Worm (Caenorhabditis elegans): ENCODE measurements around the gene daf-10.

Gene daf-10

DNA sequence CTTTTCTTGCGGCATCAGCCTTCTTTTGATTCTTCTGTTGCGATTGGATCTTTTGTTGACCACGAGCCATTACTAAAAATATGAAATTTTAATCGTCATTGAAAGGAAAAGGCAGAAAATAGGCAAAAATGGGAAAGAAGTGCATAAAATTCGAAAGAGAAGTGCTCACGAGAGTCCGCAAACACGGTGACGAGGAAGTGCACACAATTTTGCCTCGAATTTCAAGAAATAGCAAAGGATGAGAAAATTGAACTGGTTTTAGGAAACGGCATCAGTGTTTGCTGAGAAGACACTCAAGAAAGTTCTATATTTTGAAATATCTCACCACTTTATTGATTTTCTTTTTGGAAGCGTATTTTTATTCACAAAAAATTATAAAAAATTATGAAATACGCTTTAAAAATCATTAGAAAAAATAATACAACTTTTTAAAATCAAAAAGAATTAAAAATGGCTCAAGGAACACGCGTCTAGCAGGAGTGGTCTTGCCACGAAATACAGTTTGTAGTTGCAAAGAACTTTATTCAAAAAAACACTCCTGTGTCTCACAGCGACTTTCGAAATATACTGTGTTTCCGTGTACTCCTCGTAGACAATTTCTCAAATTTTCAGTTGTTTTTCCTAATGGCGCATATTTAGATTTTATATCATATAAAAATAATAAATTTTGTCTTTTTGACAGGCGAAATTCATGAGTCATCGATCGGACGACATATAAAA is 49.7 kb downstream of the daf-10 start, which contains the start of the genes znf-706 and cpna-3:
znf-706 (minus strand) TSS at position 72 of the 720 bp plus-strand sequence.
cpna-3 (plus strand) TSS at position 683 of the 720 bp plus-strand sequence.
- TF ChIP-seq F13C5.2 (tag; optimal IDR thresholded peaks at IDR 0.05) (peak; percentile 28), ceh-36 (tag; optimal IDR thresholded peaks at IDR 0.05) (no peak), B0310.2 (tag; optimal IDR thresholded peaks at IDR 0.05) (no peak), ets-7 (tag; optimal IDR thresholded peaks at IDR 0.05) (no peak), pes-1 (GFP tag; IDR thresholded peaks at IDR 0.05) (no peak), scrt-1 (GFP tag; IDR thresholded peaks at IDR 0.05) (no peak)

DNA sequence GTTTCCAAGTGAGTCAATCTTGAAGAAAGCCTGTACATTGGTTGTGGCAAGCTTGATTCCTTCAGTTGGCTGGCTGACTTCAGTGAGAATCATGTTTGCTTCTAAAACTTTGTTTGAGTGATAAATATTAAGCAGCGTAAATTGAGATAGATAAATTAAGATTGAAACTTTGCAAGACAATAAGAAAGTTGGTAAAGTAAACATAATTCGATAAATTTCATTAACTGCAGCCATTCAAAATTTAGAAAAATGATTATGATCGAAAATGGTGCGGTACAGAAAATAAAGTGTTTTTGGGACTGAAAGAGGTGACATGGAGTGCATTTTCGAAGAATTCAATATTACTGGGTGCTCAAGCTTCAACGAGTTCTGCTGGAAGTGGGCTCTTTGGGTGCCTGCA is 50.5 kb downstream of the daf-10 start, which contains the start of gene icln-1:
icln-1 (minus strand) TSS at position 101 of the 400 bp plus-strand sequence.
- no peak for TF ChIP-seq flt-1 (GFP tag; IDR thresholded peaks at IDR 0.05)
- no peak for TF ChIP-seq tbx-37 (GFP tag; conservative IDR thresholded peaks at IDR 0.05)
- no peak for TF ChIP-seq B0310.2 (tag; optimal IDR thresholded peaks at IDR 0.05)
- TF ChIP-seq ceh-13 (GFP tag; optimal IDR thresholded peaks at IDR 0.05) = no peak
- no peak for TF ChIP-seq hmg-4 (GFP tag; optimal IDR thresholded peaks at IDR 0.05)
- TF ChIP-seq scrt-1 (GFP tag; IDR thresholded peaks at IDR 0.05) = no peak
- TF ChIP-seq hmbx-1 (tag; optimal IDR thresholded peaks at IDR 0.05) = no peak
- TF ChIP-seq F13C5.2 (tag; optimal IDR thresholded peaks at IDR 0.05) = no peak
- no peak for TF ChIP-seq pes-1 (GFP tag; IDR thresholded peaks at IDR 0.05)
- TF ChIP-seq sea-1 (GFP tag; conservative IDR thresholded peaks at IDR 0.05) = no peak
- no peak for TF ChIP-seq ets-7 (tag; optimal IDR thresholded peaks at IDR 0.05)
- no peak for TF ChIP-seq ama-1 (optimal IDR thresholded peaks at IDR 0.05)

DNA sequence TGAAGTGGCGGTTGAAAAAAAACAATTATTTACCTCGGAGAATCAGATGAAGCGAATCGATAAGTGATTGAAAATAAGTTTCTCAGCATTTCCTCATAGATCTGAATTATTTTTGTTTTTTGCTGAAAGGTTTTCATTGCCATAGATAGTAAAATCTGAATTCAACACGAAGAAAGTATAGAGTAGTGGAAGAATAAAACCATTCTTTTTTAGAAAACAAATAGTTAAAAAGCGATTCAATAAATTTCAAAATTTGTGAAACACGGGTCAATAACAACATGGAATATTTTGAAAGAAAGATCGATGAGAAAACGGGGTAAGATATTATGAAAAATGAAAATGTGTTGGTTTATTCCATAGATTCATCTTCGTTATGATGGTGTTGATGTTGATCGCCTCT is 51.7 kb downstream of the daf-10 start, which contains the start of gene mrpl-42:
mrpl-42 (minus strand) TSS at position 101 of the 400 bp plus-strand sequence.
- TF ChIP-seq hmbx-1 (tag; optimal IDR thresholded peaks at IDR 0.05) (no peak), tbx-11 (GFP tag; IDR thresholded peaks at IDR 0.05) (no peak), tbx-37 (GFP tag; conservative IDR thresholded peaks at IDR 0.05) (no peak), B0310.2 (tag; optimal IDR thresholded peaks at IDR 0.05) (no peak), ceh-13 (GFP tag; optimal IDR thresholded peaks at IDR 0.05) (no peak), hnd-1 (tag; optimal IDR thresholded peaks at IDR 0.05) (no peak), F13C5.2 (tag; optimal IDR thresholded peaks at IDR 0.05) (no peak), tra-4 (tag; optimal IDR thresholded peaks at IDR 0.05) (no peak), scrt-1 (GFP tag; IDR thresholded peaks at IDR 0.05) (no peak), ets-7 (tag; optimal IDR thresholded peaks at IDR 0.05) (no peak), pes-1 (GFP tag; IDR thresholded peaks at IDR 0.05) (no peak)

DNA sequence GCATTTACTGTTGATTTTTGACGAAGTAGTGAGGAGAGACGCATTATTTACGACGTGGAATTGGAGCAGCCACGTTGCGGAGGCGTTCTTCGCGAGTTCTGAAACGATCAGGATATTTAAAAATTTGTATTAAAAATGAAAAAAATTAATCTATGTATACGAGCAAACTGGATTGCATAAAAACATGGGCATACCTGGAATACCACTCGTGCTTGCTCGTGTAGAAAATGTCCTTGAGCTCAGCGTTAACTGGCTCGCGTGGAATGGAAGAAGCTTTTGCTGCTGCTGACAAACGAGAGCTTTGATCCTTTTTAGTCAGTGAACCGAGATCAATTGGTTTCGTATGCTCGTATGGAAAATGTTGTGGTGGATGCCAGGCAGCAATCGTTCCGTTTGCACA is 52.1 kb downstream of the daf-10 start, which contains the start of gene lpl-1:
lpl-1 (minus strand) TSS at position 101 of the 400 bp plus-strand sequence.
- TF ChIP-seq tbx-11 (GFP tag; IDR thresholded peaks at IDR 0.05) (no peak), hmbx-1 (tag; optimal IDR thresholded peaks at IDR 0.05) (no peak), sea-1 (GFP tag; conservative IDR thresholded peaks at IDR 0.05) (no peak), pes-1 (GFP tag; IDR thresholded peaks at IDR 0.05) (no peak), hnd-1 (tag; optimal IDR thresholded peaks at IDR 0.05) (no peak), flt-1 (GFP tag; IDR thresholded peaks at IDR 0.05) (no peak), aly-1 (tag; optimal IDR thresholded peaks at IDR 0.05) (no peak), tbx-37 (GFP tag; conservative IDR thresholded peaks at IDR 0.05) (no peak), ama-1 (optimal IDR thresholded peaks at IDR 0.05) (no peak), B0310.2 (tag; optimal IDR thresholded peaks at IDR 0.05) (no peak), ceh-36 (tag; optimal IDR thresholded peaks at IDR 0.05) (no peak), tra-4 (tag; optimal IDR thresholded peaks at IDR 0.05) (no peak), ets-7 (tag; optimal IDR thresholded peaks at IDR 0.05) (no peak), F13C5.2 (tag; optimal IDR thresholded peaks at IDR 0.05) (no peak), hmg-4 (GFP tag; optimal IDR thresholded peaks at IDR 0.05) (no peak)

DNA sequence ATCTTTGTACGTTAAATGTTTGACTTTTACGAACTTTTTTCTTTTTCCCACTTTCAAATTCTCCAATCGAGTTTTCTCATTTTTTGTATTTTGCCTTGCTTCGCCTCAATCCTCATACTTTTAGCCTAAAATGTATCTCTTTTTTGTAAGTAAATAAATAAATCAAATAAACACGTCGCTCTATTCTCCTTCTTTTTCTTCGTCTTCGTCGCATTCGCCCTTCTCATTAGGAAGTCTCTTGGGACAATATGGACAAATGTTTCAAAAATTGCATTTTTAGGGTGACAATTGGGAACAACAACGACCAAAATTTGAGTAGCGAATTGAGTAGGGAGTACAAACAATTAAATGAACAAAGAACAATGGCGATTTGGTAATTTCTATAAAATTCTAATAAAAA is 54.0 kb downstream of the daf-10 start:
- TF ChIP-seq hmbx-1 (tag; optimal IDR thresholded peaks at IDR 0.05) (no peak), scrt-1 (GFP tag; IDR thresholded peaks at IDR 0.05) (no peak), F13C5.2 (tag; optimal IDR thresholded peaks at IDR 0.05) (no peak), hmg-4 (GFP tag; optimal IDR thresholded peaks at IDR 0.05) (no peak), ama-1 (optimal IDR thresholded peaks at IDR 0.05) (no peak), B0310.2 (tag; optimal IDR thresholded peaks at IDR 0.05) (no peak)

DNA sequence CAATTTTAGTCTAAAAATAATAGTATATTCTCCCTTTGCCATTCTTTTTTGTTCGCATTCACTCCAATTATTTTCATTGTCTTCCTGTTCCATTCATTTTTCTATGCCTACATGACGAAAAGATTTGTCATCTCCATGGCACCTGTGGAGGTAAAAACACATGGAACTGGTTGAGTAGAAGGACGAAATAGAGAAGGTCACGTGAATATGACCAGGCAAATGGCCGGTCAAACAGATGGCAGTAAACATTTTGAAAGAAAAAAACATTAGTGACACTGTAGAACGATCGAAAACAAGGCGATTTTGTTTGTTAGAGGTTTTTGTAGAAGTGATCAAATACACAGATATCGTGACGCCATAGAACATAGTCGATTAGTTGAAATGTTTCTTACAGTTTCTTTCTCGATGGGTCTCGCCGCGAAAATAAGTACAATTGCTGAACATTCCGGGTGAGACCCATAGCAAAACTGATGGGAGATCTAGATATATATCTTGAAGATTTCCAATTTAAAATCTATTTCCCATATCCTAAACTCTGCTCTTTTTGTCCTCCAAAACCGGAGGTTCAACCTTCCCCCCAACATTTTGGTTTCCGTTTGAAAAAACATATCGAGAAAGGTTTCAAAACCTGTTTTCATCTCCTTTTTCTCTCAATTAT is 55.3 kb downstream of the daf-10 start:
- TF ChIP-seq ets-7 (tag; optimal IDR thresholded peaks at IDR 0.05) = no peak
- TF ChIP-seq B0310.2 (tag; optimal IDR thresholded peaks at IDR 0.05) = no peak
- TF ChIP-seq flt-1 (GFP tag; IDR thresholded peaks at IDR 0.05) = no peak
- TF ChIP-seq aly-1 (tag; optimal IDR thresholded peaks at IDR 0.05) = no peak
- TF ChIP-seq hmg-4 (GFP tag; optimal IDR thresholded peaks at IDR 0.05) = no peak

DNA sequence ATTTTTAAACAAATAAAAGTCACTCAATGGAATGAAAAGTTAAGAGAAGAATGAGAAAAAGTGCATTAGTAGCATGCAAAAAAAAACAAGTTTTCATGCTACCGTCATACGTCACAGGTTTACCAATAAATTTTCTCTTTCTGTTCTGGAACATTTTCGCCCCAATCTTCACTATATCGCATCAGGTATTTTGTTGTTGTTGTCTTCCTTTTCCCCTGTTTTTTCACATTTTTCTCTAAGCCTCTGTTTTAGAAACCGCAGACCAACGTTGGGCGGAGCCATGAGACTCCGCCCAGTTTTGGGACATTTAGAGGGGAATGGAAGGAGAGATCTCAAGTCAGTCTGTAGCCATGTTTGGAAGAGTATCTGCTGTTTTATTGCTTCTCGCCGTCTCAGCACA is 57.7 kb downstream of the daf-10 start, which contains the start of gene msa-1:
msa-1 (plus strand) TSS at position 301 of the 400 bp plus-strand sequence.
- TF ChIP-seq ets-7 (tag; optimal IDR thresholded peaks at IDR 0.05) (no peak), hmbx-1 (tag; optimal IDR thresholded peaks at IDR 0.05) (no peak), F13C5.2 (tag; optimal IDR thresholded peaks at IDR 0.05) (no peak), tbx-11 (GFP tag; IDR thresholded peaks at IDR 0.05) (no peak), flt-1 (GFP tag; IDR thresholded peaks at IDR 0.05) (no peak), scrt-1 (GFP tag; IDR thresholded peaks at IDR 0.05) (no peak), ceh-36 (tag; optimal IDR thresholded peaks at IDR 0.05) (no peak), ama-1 (optimal IDR thresholded peaks at IDR 0.05) (no peak), hnd-1 (tag; optimal IDR thresholded peaks at IDR 0.05) (no peak)
